Fruit fly (Drosophila melanogaster): Measurements from ENCODE around the gene Srp14.

dm6 chr3R:20605078-20605477, 25.2 kb downstream of the Srp14 start:
- TF ChIP-seq Gug (GFP tag; IDR thresholded peaks at IDR 0.05) (no peak), ss (GFP tag; optimal IDR thresholded peaks at IDR 0.05) (no peak)

All from whole organism, prepupa.